Worm (Caenorhabditis elegans) whole organism, L1 larva: ENCODE measurements around the gene D1046.4.

Experiments
- F16B12.6 ChIP-seq: fragments of 150-350 bp; optimal IDR thresholded peaks from 2 replicates; lab custom pipeline; 2014; ENCODE audit warnings: missing biosample characterization, missing genetic modification characterization
- Y116A8C.19 ChIP-seq: sonication (generic microtip); optimal IDR thresholded peaks from 2 replicates; lab custom pipeline; 2016; ENCODE audit warnings: missing compliant biosample characterization, missing genetic modification characterization, borderline replicate concordance
- alr-1 ChIP-seq: fragments of 200-800 bp; sonication (Bioruptor generic); optimal IDR thresholded peaks from 2 replicates; lab custom pipeline; 2018; ENCODE audit warnings: borderline replicate concordance, mild to moderate bottlenecking, missing genetic modification characterization, missing compliant biosample characterization
- ama-1 ChIP-seq: fragments of 150-350 bp; optimal IDR thresholded peaks from 2 replicates; lab custom pipeline; 2014
- blmp-1 ChIP-seq: fragments of 150-350 bp; optimal IDR thresholded peaks from 2 replicates; lab custom pipeline; 2014; ENCODE audit warnings: missing biosample characterization, missing genetic modification characterization
- ceh-8 ChIP-seq: fragments of 200-800 bp; sonication (Bioruptor generic); optimal IDR thresholded peaks from 2 replicates; lab custom pipeline; 2018; ENCODE audit warnings: mild to moderate bottlenecking, missing genetic modification characterization, moderate library complexity, missing compliant biosample characterization
- ceh-88 ChIP-seq: fragments of 200-800 bp; sonication (Bioruptor generic); IDR thresholded peaks from 2 replicates; pipeline ENCODE4 v1.3.6; 2022; ENCODE audit warnings: missing genetic modification characterization, missing compliant biosample characterization
- ces-1 ChIP-seq: fragments of 150-350 bp; optimal IDR thresholded peaks from 2 replicates; lab custom pipeline; 2014; ENCODE audit warnings: missing biosample characterization, missing genetic modification reagents, missing genetic modification characterization
- dpl-1 ChIP-seq, 3 experiments: fragments of 150-350 bp in 2 of 3; sonication (generic microtip) in 1 of 3; optimal IDR thresholded peaks; 2 replicates each; lab custom pipeline; 2014 to 2017; ENCODE audit warnings: missing biosample characterization in 3 of 3, missing genetic modification characterization in 3 of 3, missing genetic modification reagents in 3 of 3
- dsc-1 ChIP-seq: sonication (generic microtip); optimal IDR thresholded peaks from 2 replicates; lab custom pipeline; 2016; ENCODE audit warnings: mild to moderate bottlenecking, missing genetic modification characterization, missing compliant biosample characterization
- efl-1 ChIP-seq, 4 experiments: fragments of 150-350 bp; optimal IDR thresholded peaks in 3 of 4; peaks in 1 of 4; 1 replicate in 1 of 4; 2 replicates in 3 of 4; lab custom pipeline; 2014; ENCODE audit warnings: missing biosample characterization in 2 of 4, missing genetic modification characterization in 2 of 4, missing genetic modification reagents in 2 of 4
- efl-3 ChIP-seq: fragments of 200-800 bp; sonication (Bioruptor generic); optimal IDR thresholded peaks from 2 replicates; lab custom pipeline; 2018; ENCODE audit warnings: mild to moderate bottlenecking, missing genetic modification characterization, missing compliant biosample characterization
- elt-2 ChIP-seq: sonication (generic microtip); optimal IDR thresholded peaks from 2 replicates; lab custom pipeline; 2016; ENCODE audit warnings: missing genetic modification characterization, mild to moderate bottlenecking, inconsistent platforms, missing compliant biosample characterization, missing genetic modification reagents
- fkh-10 ChIP-seq: sonication (generic microtip); optimal IDR thresholded peaks from 2 replicates; lab custom pipeline; 2017; ENCODE audit warnings: missing biosample characterization, missing genetic modification reagents, missing genetic modification characterization
- fkh-8 ChIP-seq: sonication (generic microtip); optimal IDR thresholded peaks from 2 replicates; lab custom pipeline; 2016; ENCODE audit warnings: mild to moderate bottlenecking, missing genetic modification characterization, missing compliant biosample characterization
- irx-1 ChIP-seq: sonication (generic microtip); optimal IDR thresholded peaks from 2 replicates; lab custom pipeline; 2016; ENCODE audit warnings: missing genetic modification characterization, missing compliant biosample characterization
- lin-13 ChIP-seq: fragments of 150-350 bp; optimal IDR thresholded peaks from 2 replicates; lab custom pipeline; 2014; ENCODE audit warnings: missing biosample characterization, missing genetic modification reagents, missing genetic modification characterization
- lin-14 ChIP-seq: fragments of 200-800 bp; sonication (Bioruptor generic); optimal IDR thresholded peaks from 2 replicates; lab custom pipeline; 2018; ENCODE audit warnings: mild to moderate bottlenecking, missing genetic modification characterization, moderate library complexity, missing compliant biosample characterization
- lin-35 ChIP-seq, 2 experiments: fragments of 150-350 bp; optimal IDR thresholded peaks; 2 replicates each; lab custom pipeline; 2014; ENCODE audit warnings: missing biosample characterization in 2 of 2, missing genetic modification characterization in 2 of 2, missing genetic modification reagents in 2 of 2
- lin-39 ChIP-seq: fragments of 150-350 bp; optimal IDR thresholded peaks from 2 replicates; lab custom pipeline; 2014; ENCODE audit warnings: missing biosample characterization, missing genetic modification reagents, missing genetic modification characterization
- mab-9 ChIP-seq: fragments of 200-800 bp; sonication (Bioruptor generic); IDR thresholded peaks from 2 replicates; pipeline ENCODE4 v1.3.6; 2022; ENCODE audit warnings: missing genetic modification reagents, missing genetic modification characterization, missing compliant biosample characterization
- mef-2 ChIP-seq: fragments of 150-350 bp; optimal IDR thresholded peaks from 2 replicates; lab custom pipeline; 2014; ENCODE audit warnings: missing biosample characterization, missing genetic modification characterization
- nhr-28 ChIP-seq: fragments of 150-350 bp; optimal IDR thresholded peaks from 2 replicates; lab custom pipeline; 2014; ENCODE audit warnings: missing biosample characterization, missing genetic modification characterization
- nhr-47 ChIP-seq: sonication (generic microtip); optimal IDR thresholded peaks from 2 replicates; lab custom pipeline; 2016; ENCODE audit warnings: mild to moderate bottlenecking, missing genetic modification characterization, moderate library complexity, missing compliant biosample characterization
- nhr-77 ChIP-seq: fragments of 150-350 bp; optimal IDR thresholded peaks from 2 replicates; lab custom pipeline; 2014; ENCODE audit warnings: missing biosample characterization, missing genetic modification characterization
- nhr-84 ChIP-seq: sonication (generic microtip); optimal IDR thresholded peaks from 2 replicates; lab custom pipeline; 2017; ENCODE audit warnings: missing biosample characterization, missing genetic modification characterization
- nhr-85 ChIP-seq: sonication (generic microtip); peaks from one replicate; lab custom pipeline; 2016; ENCODE audit warnings: missing genetic modification characterization, inconsistent platforms, missing compliant biosample characterization
- rnt-1 ChIP-seq: sonication (generic microtip); optimal IDR thresholded peaks from 2 replicates; lab custom pipeline; 2016; ENCODE audit warnings: mild to moderate bottlenecking, missing genetic modification characterization, moderate library complexity, missing compliant biosample characterization
- skn-1 ChIP-seq: fragments of 150-350 bp; optimal IDR thresholded peaks from 2 replicates; lab custom pipeline; 2014; ENCODE audit warnings: missing biosample characterization, missing genetic modification characterization
- snu-23 ChIP-seq: sonication (generic microtip); optimal IDR thresholded peaks from 2 replicates; lab custom pipeline; 2016; ENCODE audit warnings: missing genetic modification characterization, missing compliant biosample characterization
- sptf-1 ChIP-seq: fragments of 150-350 bp; optimal IDR thresholded peaks from 2 replicates; lab custom pipeline; 2014; ENCODE audit warnings: missing biosample characterization, missing genetic modification characterization
- unc-130 ChIP-seq: fragments of 150-350 bp; optimal IDR thresholded peaks from 2 replicates; lab custom pipeline; 2017; ENCODE audit warnings: missing biosample characterization, missing genetic modification characterization, inconsistent platforms
- unc-62 ChIP-seq: fragments of 150-350 bp; optimal IDR thresholded peaks from 2 replicates; lab custom pipeline; 2014; ENCODE audit warnings: missing biosample characterization, missing genetic modification reagents, missing genetic modification characterization
- zag-1 ChIP-seq: fragments of 150-350 bp; optimal IDR thresholded peaks from 2 replicates; lab custom pipeline; 2014; ENCODE audit warnings: missing biosample characterization, missing genetic modification characterization
- ztf-11 ChIP-seq, 2 experiments: sonication (generic microtip); optimal IDR thresholded peaks; 2 replicates each; lab custom pipeline; 2016 to 2017; ENCODE audit warnings: missing genetic modification characterization in 2 of 2, missing biosample characterization in 1 of 2, missing compliant biosample characterization in 1 of 2
- ztf-4 ChIP-seq: fragments of 150-350 bp; optimal IDR thresholded peaks from 2 replicates; lab custom pipeline; 2014; ENCODE audit warnings: missing biosample characterization, missing genetic modification characterization

The D1046.4 gene

DNA sequence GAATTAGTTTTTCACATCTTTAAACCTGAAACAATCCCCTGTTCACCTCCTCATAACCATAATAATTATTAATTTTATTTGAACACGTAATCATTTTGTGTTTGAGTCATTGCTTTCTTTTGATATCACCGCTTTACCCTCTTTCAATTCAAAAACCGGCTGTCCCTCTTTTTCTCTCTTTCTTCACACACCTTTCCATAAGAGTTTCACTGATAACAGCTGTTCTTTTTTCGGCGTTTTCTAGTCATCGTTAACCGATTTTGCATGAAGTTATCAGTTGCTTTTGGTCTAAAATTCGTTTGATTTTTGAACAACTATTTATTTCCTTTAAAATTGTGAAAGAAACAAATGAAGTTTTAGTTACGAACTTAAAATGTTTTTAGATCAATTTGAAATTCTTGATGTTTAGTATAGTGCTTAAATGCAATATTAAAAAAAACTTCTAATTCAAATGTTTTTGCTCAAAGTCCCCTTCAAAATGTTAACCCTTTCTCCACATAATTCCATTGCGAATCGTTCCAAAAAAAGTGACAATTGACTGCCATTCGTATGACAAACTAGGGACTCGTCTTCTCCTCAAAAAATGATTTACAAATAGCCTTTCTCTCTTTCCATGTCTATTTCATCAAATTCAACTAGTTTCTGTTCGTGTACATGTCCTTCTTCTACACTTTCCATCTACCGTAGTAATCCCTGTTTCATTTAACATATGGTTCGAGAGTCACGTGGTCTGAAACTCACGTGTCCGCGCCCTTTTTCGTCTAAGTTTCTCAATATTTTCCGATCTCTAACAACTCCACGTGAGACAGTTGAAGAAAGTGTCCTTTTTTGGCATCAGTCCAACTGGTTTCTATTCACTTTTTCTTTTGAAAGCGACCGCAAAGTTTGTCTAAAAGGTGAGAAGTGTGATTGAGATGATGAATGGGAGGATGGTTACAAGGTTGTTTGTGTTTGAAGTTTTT lies 15.7 kb downstream of the D1046.4 start (continued):
- no peak for TF ChIP-seq zag-1 (tag; lab: Kevin White, UChicago)
- TF ChIP-seq irx-1 (tag; lab: Kevin White, UChicago), result peak; percentile 65
- no peak for TF ChIP-seq Y116A8C.19
- TF ChIP-seq fkh-10 (GFP tag; lab: Kevin White, UChicago), result no peak
- TF ChIP-seq lin-13 (GFP tag; lab: Kevin White, UChicago), result peak; percentile 22
- peak; percentile 48 for TF ChIP-seq unc-130 (tag; lab: Kevin White, UChicago)
- TF ChIP-seq ama-1, result peak; percentile 60
- peak; percentile 55 for TF ChIP-seq mab-9
- TF ChIP-seq unc-62, result no peak
- TF ChIP-seq ceh-8 (GFP tag; lab: Kevin White, UChicago), result no peak
- no peak for TF ChIP-seq alr-1
- TF ChIP-seq dsc-1 (tag; lab: Kevin White, UChicago), result no peak
- no peak for TF ChIP-seq nhr-28 (tag; lab: Kevin White, UChicago)
- TF ChIP-seq rnt-1 (tag; lab: Kevin White, UChicago), result peak; percentile 29
- TF ChIP-seq ceh-88, result peak; percentile 43; the same call in 1 of the 2 replicates
- no peak for TF ChIP-seq F16B12.6 (tag; lab: Kevin White, UChicago)

DNA sequence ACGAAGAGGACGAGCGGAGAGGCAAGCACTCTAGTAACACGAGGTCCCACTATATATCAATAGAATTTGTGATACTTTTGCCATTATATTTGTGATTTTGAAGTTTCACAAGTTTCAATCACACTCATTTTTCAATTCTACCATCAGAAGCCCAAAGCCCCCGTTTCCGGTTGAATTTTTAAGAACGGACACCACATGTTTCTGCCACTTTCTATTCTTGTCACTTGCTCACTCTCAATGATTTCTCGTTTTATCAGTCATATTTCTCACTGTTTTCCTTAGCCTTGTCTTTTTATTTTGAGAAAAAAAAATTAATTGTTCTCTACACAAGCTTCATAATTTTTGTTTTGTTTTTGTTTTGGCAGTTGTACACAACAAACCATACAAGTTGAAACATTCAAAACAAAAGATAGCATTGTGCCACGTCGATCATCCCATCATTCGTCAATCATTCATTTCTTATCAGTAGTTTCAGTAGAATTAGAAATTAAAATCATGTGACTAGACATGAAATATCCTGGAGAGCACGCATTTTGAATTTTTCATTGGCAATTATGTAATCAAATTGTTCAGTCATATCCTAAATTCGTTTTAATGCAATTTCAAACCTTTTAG lies 18.4 kb downstream of the D1046.4 start:
- TF ChIP-seq nhr-47 (tag; lab: Kevin White, UChicago) (no peak), elt-2 (tag; lab: Kevin White, UChicago) (peak; percentile 16), efl-1 (optimal IDR thresholded peaks at IDR 0.05; lab: Kevin White, UChicago) (no peak), efl-1 (GFP tag; optimal IDR thresholded peaks at IDR 0.05 in 1 of 2; lab: Kevin White, UChicago) (peak in 1 of 2 experiments; percentile 90)

- TF ChIP-seq lin-14 (GFP tag; lab: Kevin White, UChicago), result peak; percentile 56
- TF ChIP-seq fkh-8, result no peak
- no peak for TF ChIP-seq efl-3 (GFP tag; lab: Kevin White, UChicago)
- no peak for TF ChIP-seq nhr-84 (tag; lab: Kevin White, UChicago)
- no peak for TF ChIP-seq lin-35 (GFP tag; optimal IDR thresholded peaks at IDR 0.05; lab: Kevin White, UChicago)
- no peak for TF ChIP-seq efl-1 (optimal IDR thresholded peaks at IDR 0.05; lab: Kevin White, UChicago)
- peak in 1 of 2 experiments; percentile 74 for TF ChIP-seq efl-1 (GFP tag; optimal IDR thresholded peaks at IDR 0.05 in 1 of 2; lab: Kevin White, UChicago)
- TF ChIP-seq dpl-1 (GFP tag; optimal IDR thresholded peaks at IDR 0.05; lab: Kevin White, UChicago), result no peak
- TF ChIP-seq nhr-77 (tag; lab: Kevin White, UChicago), result no peak
- TF ChIP-seq nhr-47 (tag; lab: Kevin White, UChicago), result no peak
- TF ChIP-seq ztf-11 (tag; optimal IDR thresholded peaks at IDR 0.05; lab: Kevin White, UChicago), result no peak
- TF ChIP-seq mab-9, result no peak
- peak; percentile 34 for TF ChIP-seq skn-1 (tag; lab: Kevin White, UChicago)
- TF ChIP-seq unc-130 (tag; lab: Kevin White, UChicago), result no peak
- TF ChIP-seq blmp-1 (tag; lab: Kevin White, UChicago), result no peak
- peak; percentile 24 for TF ChIP-seq snu-23
- TF ChIP-seq lin-39 (tag; lab: Kevin White, UChicago), result no peak
- TF ChIP-seq, all 84 proteins: peak for 4
Measured at ce11 chrIV:8954126-8954525, 20.5 kb downstream of the D1046.4 start.

DNA sequence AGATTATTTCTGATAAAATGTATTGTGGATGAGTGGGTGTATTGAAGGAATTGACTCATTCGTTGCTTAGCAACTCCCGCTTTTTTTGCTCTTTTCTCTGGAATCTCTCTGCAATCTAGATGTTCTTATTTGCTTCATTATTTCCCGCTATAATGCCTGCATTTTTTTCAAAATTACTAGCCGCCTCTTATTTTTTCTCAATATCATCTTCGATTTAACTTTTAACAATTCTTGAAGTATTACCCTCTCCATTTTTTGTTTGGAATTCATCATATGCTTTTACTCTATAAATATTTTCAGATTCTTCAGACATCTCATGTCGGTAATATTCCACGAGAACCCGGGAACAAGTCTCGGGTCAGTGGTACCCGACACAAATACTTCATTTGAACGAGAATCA lies 22.5 kb downstream of the D1046.4 start, which contains the start of gene tpra-1:
TSS of gene tpra-1 (plus strand) at position 301 of the 400 bp plus-strand sequence.
- TF ChIP-seq ztf-4 (tag; lab: Kevin White, UChicago) (no peak), unc-130 (tag; lab: Kevin White, UChicago) (no peak), ztf-11 (tag; optimal IDR thresholded peaks at IDR 0.05; lab: Kevin White, UChicago) (no peak), ces-1 (no peak), fkh-8 (no peak), mef-2 (tag; lab: Kevin White, UChicago) (no peak), nhr-85 (tag; lab: Kevin White, UChicago) (no peak), sptf-1 (no peak)
